Fruit fly (Drosophila melanogaster): ENCODE data around the gene Klp3A.
A peak's percentile ranks its signal among the peaks of the same experiment; 100 is the strongest.

The Klp3A gene

dm6 chrX:2635953-2636715 is 32.3 kb upstream of the Klp3A start (continued):
- TF ChIP-seq amos (GFP tag; IDR thresholded peaks at IDR 0.05; ENCODE audit: partially characterized antibody): peak; percentile 57
- no peak for TF ChIP-seq Dek (tag; optimal IDR thresholded peaks at IDR 0.05)
- TF ChIP-seq CG11723 (GFP tag; optimal IDR thresholded peaks at IDR 0.05): no peak
- TF ChIP-seq CG14441 (GFP tag; IDR thresholded peaks at IDR 0.05): no peak
- TF ChIP-seq CG34224 (GFP tag; IDR thresholded peaks at IDR 0.05; ENCODE audit: partially characterized antibody): no peak
- TF ChIP-seq ewg (GFP tag; optimal IDR thresholded peaks at IDR 0.05): peak; percentile 79
- no peak for TF ChIP-seq nmo (GFP tag; optimal IDR thresholded peaks at IDR 0.05)
- TF ChIP-seq CG4424 (GFP tag; optimal IDR thresholded peaks at IDR 0.05): no peak
- no peak for TF ChIP-seq Blimp-1 (GFP tag; optimal IDR thresholded peaks at IDR 0.05)
- no peak for TF ChIP-seq Neu2 (GFP tag; optimal IDR thresholded peaks at IDR 0.05; ENCODE audit: borderline replicate concordance)
- no peak for TF ChIP-seq rib (GFP tag; IDR thresholded peaks at IDR 0.05)
- peak; percentile 7 for TF ChIP-seq Fer1 (GFP tag; optimal IDR thresholded peaks at IDR 0.05)
- TF ChIP-seq CG6272 (GFP tag; IDR thresholded peaks at IDR 0.05): no peak
- TF ChIP-seq pita (GFP tag; optimal IDR thresholded peaks at IDR 0.05): no peak
- TF ChIP-seq dimm (GFP tag; IDR thresholded peaks at IDR 0.05): no peak
- TF ChIP-seq sens (GFP tag): peak; percentile 15

dm6 chrX:2635075-2635643 is 31.3 kb upstream of the Klp3A start:
- TF ChIP-seq Drgx (GFP tag; IDR thresholded peaks at IDR 0.05) (peak; percentile 41; the same call in 1 of the 2 replicates), CG17359 (tag; optimal IDR thresholded peaks at IDR 0.05) (peak; percentile 32), Med (GFP tag) (no peak), CG4617 (GFP tag; optimal IDR thresholded peaks at IDR 0.05; ENCODE audit: borderline replicate concordance) (no peak), Dll (GFP tag; IDR thresholded peaks at IDR 0.05; ENCODE audit: partially characterized antibody) (no peak), trem (tag; optimal IDR thresholded peaks at IDR 0.05) (no peak), Ets65A (GFP tag) (peak; percentile 76), CG9727 (GFP tag; optimal IDR thresholded peaks at IDR 0.05) (peak; percentile 21), CG2116 (GFP tag; optimal IDR thresholded peaks at IDR 0.05) (no peak), HLH3B (GFP tag; IDR thresholded peaks at IDR 0.05) (0 out of 2 replicates have a peak, but pooled peaks have one; percentile 11), gcm2 (GFP tag; optimal IDR thresholded peaks at IDR 0.05) (no peak), CG12391 (tag; optimal IDR thresholded peaks at IDR 0.05) (peak; percentile 0), Hsf (GFP tag; optimal IDR thresholded peaks at IDR 0.05) (peak; percentile 11), h (optimal IDR thresholded peaks at IDR 0.05) (no peak), CG11093 (GFP tag; IDR thresholded peaks at IDR 0.05) (no peak), Lim3 (GFP tag; IDR thresholded peaks at IDR 0.05) (no peak), Tbp (GFP tag; optimal IDR thresholded peaks at IDR 0.05) (no peak), sqz (GFP tag; optimal IDR thresholded peaks at IDR 0.05) (no peak), CG10267 (tag; optimal IDR thresholded peaks at IDR 0.05) (no peak), CG3726 (GFP tag; IDR thresholded peaks at IDR 0.05) (0 out of 3 replicates have a peak, but pooled peaks have one; percentile 48), tup (GFP tag; optimal IDR thresholded peaks at IDR 0.05) (no peak), CG10543 (GFP tag; optimal IDR thresholded peaks at IDR 0.05) (no peak), fru (optimal IDR thresholded peaks at IDR 0.05) (no peak), ab (GFP tag; optimal IDR thresholded peaks at IDR 0.05) (no peak), row (GFP tag; IDR thresholded peaks at IDR 0.05) (peak; percentile 30; the same call in 2 of the 3 replicates), Gug (GFP tag; IDR thresholded peaks at IDR 0.05) (no peak), Deaf1 (tag; optimal IDR thresholded peaks at IDR 0.05) (no peak), nom (GFP tag; optimal IDR thresholded peaks at IDR 0.05) (no peak), Fer2 (tag; optimal IDR thresholded peaks at IDR 0.05) (no peak), Ptx1 (GFP tag; IDR thresholded peaks at IDR 0.05) (0 out of 2 replicates have a peak, but pooled peaks have one; percentile 15), chif (GFP tag; optimal IDR thresholded peaks at IDR 0.05) (peak in 1 of 2 experiments; percentile 17), Trl (optimal IDR thresholded peaks at IDR 0.05) (no peak), Trl (GFP tag; optimal IDR thresholded peaks at IDR 0.05) (no peak), CG8478 (optimal IDR thresholded peaks at IDR 0.05) (no peak)

All from whole organism, embryonic.